Worm (Caenorhabditis elegans) whole organism, young adult: ENCODE measurements around the gene str-64.

Experiments used
- C06A6.2 ChIP-seq: fragments of 200-800 bp; sonication (Bioruptor generic); conservative IDR thresholded peaks from 2 replicates; pipeline ENCODE4 v1.3.6; 2022; ENCODE audit warnings: missing genetic modification characterization, missing compliant biosample characterization
- F10E7.11 ChIP-seq: sonication (generic microtip); optimal IDR thresholded peaks from 2 replicates; lab custom pipeline; 2017; ENCODE audit warnings: mild to moderate bottlenecking, missing genetic modification characterization, moderate library complexity, missing compliant biosample characterization
- F37B4.10 ChIP-seq: fragments of 200-800 bp; sonication (Bioruptor generic); IDR thresholded peaks from 2 replicates; pipeline ENCODE4 v1.3.6; 2022; ENCODE audit warnings: missing genetic modification characterization, missing compliant biosample characterization
- F49E8.2 ChIP-seq: sonication (generic microtip); optimal IDR thresholded peaks from 3 replicates; lab custom pipeline; 2017; ENCODE audit warnings: missing genetic modification characterization, mild to moderate bottlenecking, missing compliant biosample characterization, antibody characterized with exemption, moderate library complexity; ENCODE audit not compliant: insufficient read depth
- F52B5.7 ChIP-seq: sonication (generic microtip); optimal IDR thresholded peaks from 2 replicates; lab custom pipeline; 2016; ENCODE audit warnings: mild to moderate bottlenecking, missing genetic modification characterization, missing compliant biosample characterization
- F55B11.4 ChIP-seq: sonication (generic microtip); optimal IDR thresholded peaks from 2 replicates; lab custom pipeline; 2016; ENCODE audit warnings: missing compliant biosample characterization, missing genetic modification characterization, borderline replicate concordance; ENCODE audit not compliant: insufficient read depth
- K11D2.4 ChIP-seq: fragments of 200-800 bp; sonication (Bioruptor generic); IDR thresholded peaks from 2 replicates; pipeline ENCODE4 v1.3.6; 2022; ENCODE audit warnings: missing genetic modification reagents, missing genetic modification characterization, missing compliant biosample characterization
- T07F8.4 ChIP-seq: sonication (generic microtip); optimal IDR thresholded peaks from 2 replicates; lab custom pipeline; 2016; ENCODE audit warnings: mild to moderate bottlenecking, missing genetic modification characterization, moderate library complexity, missing compliant biosample characterization
- Y79H2A.3 ChIP-seq: fragments of 200-800 bp; sonication (Bioruptor generic); conservative IDR thresholded peaks from 2 replicates; pipeline ENCODE4 v1.3.6; 2022; ENCODE audit warnings: missing genetic modification reagents, missing genetic modification characterization, missing compliant biosample characterization
- ama-1 ChIP-seq, 3 experiments: fragments of 150-350 bp in 1 of 3; sonication (generic microtip) in 2 of 3; optimal IDR thresholded peaks; 2 replicates each; lab custom pipeline; 2014 to 2018; ENCODE audit warnings: missing biosample characterization in 2 of 3, missing genetic modification characterization in 2 of 3, missing genetic modification reagents in 2 of 3
- aptf-3 ChIP-seq: fragments of 200-800 bp; sonication (Bioruptor generic); IDR thresholded peaks from 2 replicates; pipeline ENCODE4 v1.3.6; 2022; ENCODE audit warnings: missing genetic modification characterization, missing compliant biosample characterization
- athp-1 ChIP-seq: sonication (generic microtip); optimal IDR thresholded peaks from 2 replicates; lab custom pipeline; 2017; ENCODE audit warnings: mild to moderate bottlenecking, missing genetic modification characterization, missing compliant biosample characterization
- bed-1 ChIP-seq: fragments of 200-800 bp; sonication (Bioruptor generic); IDR thresholded peaks from 2 replicates; pipeline ENCODE4 v1.3.6; 2022; ENCODE audit warnings: missing genetic modification reagents, missing genetic modification characterization, missing compliant biosample characterization
- ceh-27 ChIP-seq: fragments of 200-800 bp; sonication (Bioruptor generic); optimal IDR thresholded peaks from 2 replicates; lab custom pipeline; 2018; ENCODE audit warnings: mild to moderate bottlenecking, missing genetic modification characterization, moderate library complexity, missing compliant biosample characterization
- ceh-40 ChIP-seq: fragments of 200-800 bp; sonication (Bioruptor generic); IDR thresholded peaks from 2 replicates; pipeline ENCODE4 v1.3.6; 2022; ENCODE audit warnings: missing genetic modification characterization, missing compliant biosample characterization
- chd-7 ChIP-seq: sonication (generic microtip); optimal IDR thresholded peaks from 2 replicates; lab custom pipeline; 2016; ENCODE audit warnings: mild to moderate bottlenecking, missing genetic modification characterization, moderate library complexity, missing compliant biosample characterization
- dox-1 ChIP-seq: fragments of 200-800 bp; sonication (Bioruptor generic); IDR thresholded peaks from 2 replicates; pipeline ENCODE4 v1.3.6; 2022; ENCODE audit warnings: missing genetic modification reagents, missing genetic modification characterization, missing compliant biosample characterization
- dpl-1 ChIP-seq: fragments of 150-350 bp; optimal IDR thresholded peaks from 2 replicates; lab custom pipeline; 2014; ENCODE audit warnings: missing biosample characterization, missing genetic modification reagents, missing genetic modification characterization
- efl-1 ChIP-seq: fragments of 150-350 bp; optimal IDR thresholded peaks from 2 replicates; lab custom pipeline; 2014; ENCODE audit warnings: missing biosample characterization, missing genetic modification reagents, missing genetic modification characterization
- egrh-3 ChIP-seq: fragments of 200-800 bp; sonication (Bioruptor generic); IDR thresholded peaks from 2 replicates; pipeline ENCODE4 v1.3.6; 2022; ENCODE audit warnings: missing genetic modification reagents, missing genetic modification characterization, missing compliant biosample characterization
- ets-4 ChIP-seq: fragments of 200-800 bp; sonication (Bioruptor generic); optimal IDR thresholded peaks from 2 replicates; lab custom pipeline; 2018; ENCODE audit warnings: mild to moderate bottlenecking, missing genetic modification characterization, missing compliant biosample characterization
- him-1 ChIP-seq: sonication (generic microtip); optimal IDR thresholded peaks from 2 replicates; lab custom pipeline; 2016; ENCODE audit warnings: missing genotype, missing genetic modification reagents, missing genetic modification characterization, missing compliant biosample characterization
- hlh-12 ChIP-seq: sonication (generic microtip); optimal IDR thresholded peaks from 2 replicates; lab custom pipeline; 2016; ENCODE audit warnings: missing genetic modification characterization, missing compliant biosample characterization
- hsf-1 ChIP-seq: fragments of 200-800 bp; sonication (Bioruptor generic); IDR thresholded peaks from 2 replicates; pipeline ENCODE4 v1.3.6; 2022; ENCODE audit warnings: missing genetic modification reagents, missing genetic modification characterization, missing compliant biosample characterization
- let-607 ChIP-seq, 2 experiments: fragments of 200-800 bp in 1 of 2; sonication (Bioruptor generic) in 1 of 2; sonication (generic microtip) in 1 of 2; optimal IDR thresholded peaks; 2 replicates each; lab custom pipeline; 2016 to 2018; ENCODE audit warnings: mild to moderate bottlenecking in 2 of 2, missing compliant biosample characterization in 2 of 2, missing genetic modification characterization in 2 of 2, moderate library complexity in 2 of 2, missing genotype in 1 of 2
- lin-26 ChIP-seq: fragments of 200-800 bp; sonication (Bioruptor generic); IDR thresholded peaks from 2 replicates; pipeline ENCODE4 v1.3.6; 2022; ENCODE audit warnings: missing genetic modification reagents, missing genetic modification characterization, missing compliant biosample characterization
- lin-40 ChIP-seq: sonication (generic microtip); optimal IDR thresholded peaks from 2 replicates; lab custom pipeline; 2016; ENCODE audit warnings: missing genetic modification characterization, mild to moderate bottlenecking, missing compliant biosample characterization, missing genotype, missing genetic modification reagents
- madf-3 ChIP-seq: fragments of 200-800 bp; sonication (Bioruptor generic); IDR thresholded peaks from 2 replicates; pipeline ENCODE4 v1.3.6; 2022; ENCODE audit warnings: missing genetic modification reagents, missing genetic modification characterization, missing compliant biosample characterization
- mxl-1 ChIP-seq: sonication (generic microtip); optimal IDR thresholded peaks from 2 replicates; lab custom pipeline; 2016; ENCODE audit warnings: missing genetic modification characterization, missing compliant biosample characterization
- nfya-1 ChIP-seq: sonication (generic microtip); optimal IDR thresholded peaks from 2 replicates; lab custom pipeline; 2017; ENCODE audit warnings: antibody characterized with exemption, missing compliant biosample characterization, missing genetic modification characterization, borderline replicate concordance; ENCODE audit not compliant: insufficient read depth
- nhr-179 ChIP-seq: sonication (generic microtip); optimal IDR thresholded peaks from 2 replicates; lab custom pipeline; 2016; ENCODE audit warnings: mild to moderate bottlenecking, missing genetic modification characterization, missing compliant biosample characterization
- pbrm-1 ChIP-seq: fragments of 200-800 bp; sonication (Bioruptor generic); IDR thresholded peaks from 2 replicates; pipeline ENCODE4 v1.3.6; 2022; ENCODE audit warnings: missing genetic modification reagents, missing genetic modification characterization, missing compliant biosample characterization
- sea-2 ChIP-seq: fragments of 200-800 bp; sonication (Bioruptor generic); IDR thresholded peaks from 2 replicates; pipeline ENCODE4 v1.3.6; 2022; ENCODE audit warnings: missing genetic modification characterization, missing compliant biosample characterization
- snpc-1.1 ChIP-seq: sonication (generic microtip); optimal IDR thresholded peaks from 2 replicates; lab custom pipeline; 2017; ENCODE audit warnings: missing genetic modification characterization, mild to moderate bottlenecking, missing compliant biosample characterization, antibody characterized with exemption, moderate library complexity, missing genotype, missing genetic modification reagents; ENCODE audit not compliant: insufficient read depth
- snpc-3.4 ChIP-seq: sonication (generic microtip); optimal IDR thresholded peaks from 2 replicates; lab custom pipeline; 2017; ENCODE audit warnings: missing genetic modification characterization, mild to moderate bottlenecking, missing compliant biosample characterization, antibody characterized with exemption, moderate library complexity, missing genotype, missing genetic modification reagents
- snpc-4 ChIP-seq, 5 experiments: fragments of 150-350 bp in 1 of 5; sonication (generic microtip) in 4 of 5; optimal IDR thresholded peaks; 2 replicates each; lab custom pipeline; 2014 to 2018; ENCODE audit warnings: missing genetic modification characterization in 5 of 5, missing biosample characterization in 3 of 5, antibody characterized with exemption in 2 of 5, mild to moderate bottlenecking in 2 of 5, missing compliant biosample characterization in 2 of 5, missing genotype in 2 of 5, moderate library complexity in 2 of 5, missing genetic modification reagents in 1 of 5
- tbp1 ChIP-seq: fragments of 200-800 bp; sonication (Bioruptor generic); optimal IDR thresholded peaks from 2 replicates; lab custom pipeline; 2018; ENCODE audit warnings: mild to moderate bottlenecking, missing genetic modification characterization, missing compliant biosample characterization
- tbx-9 ChIP-seq: sonication (generic microtip); optimal IDR thresholded peaks from 2 replicates; lab custom pipeline; 2016; ENCODE audit warnings: borderline replicate concordance, missing genetic modification characterization, inconsistent platforms, missing compliant biosample characterization
- zim-3 ChIP-seq: sonication (generic microtip); optimal IDR thresholded peaks from 2 replicates; lab custom pipeline; 2017; ENCODE audit warnings: mild to moderate bottlenecking, missing genetic modification characterization, moderate library complexity, missing compliant biosample characterization
- ztf-25 ChIP-seq: fragments of 200-800 bp; sonication (Bioruptor generic); IDR thresholded peaks from 2 replicates; pipeline ENCODE4 v1.3.6; 2022; ENCODE audit warnings: missing genetic modification reagents, missing genetic modification characterization, missing compliant biosample characterization
- ztf-26 ChIP-seq: sonication (generic microtip); optimal IDR thresholded peaks from 2 replicates; lab custom pipeline; 2017; ENCODE audit warnings: missing genetic modification characterization, missing compliant biosample characterization

The str-64 gene

ce11 chrV:3260075-3260474 is 23.0 kb upstream of the str-64 start, which contains the start of gene srbc-5:
Gene srbc-5, plus strand, starts transcription at chrV:3260375.
- TF ChIP-seq T07F8.4 (tag; lab: Kevin White, UChicago): no peak
- no peak for TF ChIP-seq ceh-40 (GFP tag; lab: Robert Waterston, UW)
- no peak for TF ChIP-seq zim-3 (tag; lab: Kevin White, UChicago)
- no peak for TF ChIP-seq sea-2 (GFP tag; lab: Robert Waterston, UW)
- TF ChIP-seq F10E7.11: no peak
- no peak for TF ChIP-seq F49E8.2 (tag; lab: Kevin White, UChicago)
- no peak for TF ChIP-seq F52B5.7 (tag; lab: Kevin White, UChicago)
- TF ChIP-seq madf-3 (GFP tag; lab: Robert Waterston, UW): no peak
- TF ChIP-seq bed-1 (GFP tag; lab: Robert Waterston, UW): no peak
- TF ChIP-seq ets-4 (GFP tag; lab: Kevin White, UChicago): no peak
- no peak for TF ChIP-seq snpc-1.1
- TF ChIP-seq snpc-4 (GFP tag; optimal IDR thresholded peaks at IDR 0.05; lab: Kevin White, UChicago): no peak
- no peak for TF ChIP-seq snpc-4 (tag; optimal IDR thresholded peaks at IDR 0.05; lab: Kevin White, UChicago)

ce11 chrV:3266189-3266588 is 16.9 kb upstream of the str-64 start, which contains the start of gene T28A11.17:
Gene T28A11.17, minus strand, starts transcription at chrV:3266289.
- TF ChIP-seq Y79H2A.3 (no peak), efl-1 (no peak), chd-7 (tag; lab: Kevin White, UChicago) (no peak), hlh-12 (tag; lab: Kevin White, UChicago) (no peak), lin-40 (no peak), ztf-26 (tag; lab: Kevin White, UChicago) (no peak), aptf-3 (GFP tag; lab: Robert Waterston, UW) (no peak), tbp1 (no peak), mxl-1 (tag; lab: Kevin White, UChicago) (no peak), ama-1 (optimal IDR thresholded peaks at IDR 0.05; lab: Kevin White, UChicago) (no peak), ama-1 (GFP tag; optimal IDR thresholded peaks at IDR 0.05; lab: Kevin White, UChicago) (no peak), nhr-179 (tag; lab: Kevin White, UChicago) (no peak), dpl-1 (GFP tag; lab: Kevin White, UChicago) (no peak), C06A6.2 (GFP tag; lab: Robert Waterston, UW) (no peak), F55B11.4 (tag; lab: Kevin White, UChicago) (no peak), nfya-1 (tag; lab: Kevin White, UChicago) (no peak), ceh-27 (no peak), F37B4.10 (no peak)

ce11 chrV:3267950-3268349 is 15.1 kb upstream of the str-64 start, which contains the start of gene T28A11.18:
Gene T28A11.18, minus strand, starts transcription at chrV:3268050.
- TF ChIP-seq tbx-9 (tag; lab: Kevin White, UChicago): no peak
- no peak for TF ChIP-seq ztf-25 (GFP tag; lab: Robert Waterston, UW)
- no peak for TF ChIP-seq lin-26
- no peak for TF ChIP-seq snpc-3.4 (tag; lab: Kevin White, UChicago)
- no peak for TF ChIP-seq egrh-3 (GFP tag; lab: Robert Waterston, UW)
- TF ChIP-seq hsf-1 (GFP tag; lab: Robert Waterston, UW): no peak
- TF ChIP-seq athp-1 (tag; lab: Kevin White, UChicago): no peak
- TF ChIP-seq K11D2.4: no peak
- no peak for TF ChIP-seq him-1 (tag; lab: Kevin White, UChicago)
- TF ChIP-seq pbrm-1 (GFP tag; lab: Robert Waterston, UW): no peak
- no peak for TF ChIP-seq let-607 (tag; optimal IDR thresholded peaks at IDR 0.05; lab: Kevin White, UChicago)
- TF ChIP-seq dox-1 (GFP tag; lab: Robert Waterston, UW): no peak
